Worm (Caenorhabditis elegans): Measurements from ENCODE around the gene C39D10.1.

ce11 chrX:7866493-7866892, 40.3 kb upstream of the C39D10.1 start:
- TF ChIP-seq nhr-10 (tag; optimal IDR thresholded peaks at IDR 0.05) (no peak), attf-4 (tag; optimal IDR thresholded peaks at IDR 0.05) (no peak)
